Worm (Caenorhabditis elegans) whole organism, dauer: Measurements from ENCODE around the gene cdc-14.
"Not testable (repeated sequence)": the region's sequence is repeated elsewhere in the genome, so short reads cannot be mapped to it uniquely, and the experiment has no call there.

ENCODE experiments used
- unc-62 ChIP-seq: sonication (generic microtip); optimal IDR thresholded peaks from 2 replicates; lab custom pipeline; 2017; ENCODE audit warnings: missing biosample characterization, missing genetic modification reagents, missing genetic modification characterization

Gene cdc-14

DNA sequence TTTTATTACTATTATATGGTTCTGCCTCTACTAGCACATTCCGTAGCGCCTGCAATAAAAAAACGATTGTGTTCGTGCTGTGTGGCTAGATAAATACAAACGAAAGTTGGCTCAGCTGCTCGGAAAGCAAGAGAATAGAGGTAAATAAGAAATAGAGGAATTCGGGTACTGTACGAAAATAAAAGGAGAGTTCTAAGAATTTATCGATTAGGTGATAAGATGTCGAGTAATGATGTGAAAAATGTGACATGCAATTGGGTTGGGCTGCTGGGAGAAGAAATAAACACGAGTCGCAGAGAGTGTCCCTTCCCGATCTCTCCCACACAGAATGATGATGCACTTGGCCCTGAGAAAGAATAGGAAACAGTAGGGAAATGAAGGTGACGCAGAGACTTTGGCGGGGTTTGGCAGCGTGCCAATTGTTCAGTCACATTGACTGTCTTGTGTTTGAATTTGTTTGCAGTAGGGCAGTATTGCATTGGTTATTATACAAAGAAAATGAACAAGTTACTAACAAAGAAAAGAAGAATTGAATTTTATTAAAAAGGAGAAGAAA lies at the start of gene cdc-14:
cdc-14 (minus strand) TSS at position 51 of the 556 bp plus-strand sequence.
- no peak for TF ChIP-seq unc-62

ce11 chrII:5642110-5642509 lies 48.9 kb upstream of the cdc-14 start:
- no peak for TF ChIP-seq unc-62

ce11 chrII:5640362-5641079 lies 47.3 kb upstream of the cdc-14 start:
- no peak for TF ChIP-seq unc-62

- no peak for TF ChIP-seq unc-62
These were observed 44.8 kb upstream of the cdc-14 start, which contains the start of gene F59E12.3 for ce11 chrII:5638059-5638458. F59E12.3 (plus strand) TSS chrII:5638359.

- no peak for TF ChIP-seq unc-62
These were observed 43.6 kb upstream of the cdc-14 start, which contains the start of gene F59E12.8 for ce11 chrII:5636826-5637225. F59E12.8 (minus strand) TSS chrII:5636926.

ce11 chrII:5633453-5633852 lies 40.2 kb upstream of the cdc-14 start:
- TF ChIP-seq unc-62: no peak

- TF ChIP-seq unc-62: not testable (repeated sequence)
These were observed 37.7 kb upstream of the cdc-14 start, which contains the start of the genes F59E12.6 and npl-4.1 for ce11 chrII:5630851-5631401. F59E12.6 (minus strand) TSS chrII:5630951. npl-4.1 (plus strand) TSS chrII:5631351.

DNA sequence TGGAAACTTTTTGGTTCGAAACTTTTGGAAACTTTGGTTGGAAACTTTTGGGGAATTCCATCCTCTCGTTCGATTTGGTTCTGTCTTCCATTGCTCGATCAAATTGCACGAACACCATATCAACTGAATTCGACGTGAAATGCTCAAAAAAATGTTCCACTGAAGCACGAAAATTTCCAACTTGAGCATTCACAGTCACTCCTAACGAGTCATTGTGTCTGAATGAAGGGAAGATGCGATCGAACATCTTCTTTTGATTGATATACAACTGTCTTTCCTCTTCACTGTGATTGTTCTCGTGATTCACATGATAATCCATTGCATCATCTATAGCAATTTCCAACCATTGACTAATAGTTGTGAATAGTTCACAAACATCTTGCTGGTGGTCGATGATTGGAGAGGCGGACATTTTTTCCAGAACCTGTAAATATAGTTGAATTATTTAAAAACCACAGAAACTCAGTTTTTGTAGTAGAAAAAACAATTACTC lies 35.1 kb upstream of the cdc-14 start, which contains the start of gene F59E12.15:
F59E12.15 (minus strand) TSS at position 51 of the 493 bp plus-strand sequence.
- TF ChIP-seq unc-62: no peak

ce11 chrII:5622383-5622939 lies 29.2 kb upstream of the cdc-14 start, which contains the start of the genes eif-3.L and npl-4.2:
eif-3.L (minus strand) TSS chrII:5622483.
npl-4.2 (plus strand) TSS chrII:5622889.
- TF ChIP-seq unc-62: not testable (repeated sequence)

DNA sequence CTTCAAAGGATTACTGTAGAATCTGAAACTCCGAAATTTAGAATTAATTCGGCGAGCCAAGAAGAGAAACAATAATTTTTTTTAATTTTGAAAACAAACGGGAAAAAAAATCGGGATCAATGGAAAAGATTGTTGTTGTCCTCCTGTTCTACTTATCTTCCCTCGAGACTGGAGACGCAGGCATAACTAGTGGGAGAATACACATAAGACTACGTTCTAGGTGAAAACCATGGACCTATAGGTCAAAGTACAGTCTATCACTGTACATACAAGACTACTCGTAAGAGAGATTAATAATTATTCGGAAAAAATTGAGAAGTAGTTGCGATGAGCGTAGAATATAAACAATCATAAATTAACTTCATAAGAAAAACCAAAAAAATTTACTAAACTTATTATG lies 26.1 kb upstream of the cdc-14 start, which contains the start of gene dhs-6:
dhs-6 (minus strand) TSS at position 22 of the 400 bp plus-strand sequence.
- no peak for TF ChIP-seq unc-62

- TF ChIP-seq unc-62: no peak
These were observed 14.5 kb upstream of the cdc-14 start, which contains the start of gene C17G10.7 for ce11 chrII:5607756-5608155. C17G10.7 (minus strand) TSS chrII:5607856.

DNA sequence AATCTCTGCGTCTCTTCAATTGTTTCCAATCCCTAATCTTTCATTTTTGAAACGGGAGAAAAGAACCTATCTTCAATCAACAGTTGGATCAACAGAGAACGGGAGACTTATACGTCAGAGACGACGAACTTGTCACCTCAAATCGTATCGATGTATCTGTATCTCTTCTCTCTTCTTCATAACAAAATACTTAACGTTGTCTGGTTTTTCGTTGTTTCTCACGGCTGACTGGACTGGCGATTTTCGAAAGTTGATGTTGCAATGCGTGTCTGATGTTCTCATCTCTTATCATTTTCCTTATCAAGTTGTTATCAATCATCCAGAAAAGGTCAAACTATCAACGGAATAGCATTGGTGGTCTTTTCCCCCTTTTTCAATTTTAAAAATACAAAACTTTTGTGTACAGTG lies 12.3 kb upstream of the cdc-14 start:
- no peak for TF ChIP-seq unc-62

- TF ChIP-seq unc-62: no peak
These were observed 11.2 kb upstream of the cdc-14 start for ce11 chrII:5604441-5604840.

- TF ChIP-seq unc-62: no peak
These were observed 10.0 kb upstream of the cdc-14 start, which contains the start of gene C17G10.6 for ce11 chrII:5603194-5603593. C17G10.6 (minus strand) TSS chrII:5603294.

ce11 chrII:5599326-5600044 lies 6.3 kb upstream of the cdc-14 start, which contains the start of gene C17G10.10:
C17G10.10 (minus strand) TSS chrII:5599376.
- TF ChIP-seq unc-62: no peak

DNA sequence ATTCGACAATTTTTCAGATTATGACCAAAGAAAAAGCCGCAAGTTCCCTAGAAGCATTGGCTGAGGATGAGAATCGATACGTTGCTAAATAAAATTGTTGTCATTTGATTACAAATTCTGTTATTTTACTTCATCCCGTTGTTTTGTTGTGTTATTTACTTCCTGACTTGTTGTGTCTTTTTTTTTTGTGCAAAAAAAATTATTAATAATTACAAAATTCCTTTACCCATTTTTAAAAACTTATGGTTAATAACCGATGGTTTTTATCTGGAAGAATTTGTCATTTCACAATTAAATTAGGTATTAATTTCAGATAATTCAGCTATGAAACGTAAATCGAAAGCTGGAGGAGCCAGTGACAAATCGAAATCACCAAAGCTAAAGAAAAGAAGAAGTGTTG lies 3.0 kb upstream of the cdc-14 start, which contains the start of gene C17G10.1:
C17G10.1 (plus strand) TSS at position 301 of the 400 bp plus-strand sequence.
- no peak for TF ChIP-seq unc-62
